Fruit fly (Drosophila melanogaster): ENCODE data around the gene djl.
A peak's percentile ranks its signal among the peaks of the same experiment; 100 is the strongest.

Gene djl

dm6 chr3R:7102853-7103833 lies 42.6 kb downstream of the djl start:
- TF ChIP-seq CG8632 (GFP tag; optimal IDR thresholded peaks at IDR 0.05) (no peak), CG9139 (GFP tag; optimal IDR thresholded peaks at IDR 0.05) (peak; percentile 24), svp (GFP tag) (peak; percentile 60), CG34406 (GFP tag; optimal IDR thresholded peaks at IDR 0.05) (no peak), CG6808 (GFP tag; optimal IDR thresholded peaks at IDR 0.05) (peak; percentile 43), vri (GFP tag; optimal IDR thresholded peaks at IDR 0.05) (peak; percentile 8), esn (GFP tag; optimal IDR thresholded peaks at IDR 0.05) (no peak), fkh (GFP tag; optimal IDR thresholded peaks at IDR 0.05) (peak; percentile 78), CG6854 (GFP tag; optimal IDR thresholded peaks at IDR 0.05) (peak; percentile 8), fd85E (GFP tag; optimal IDR thresholded peaks at IDR 0.05) (no peak), Sox102F (GFP tag; optimal IDR thresholded peaks at IDR 0.05) (peak; percentile 11), CG7368 (GFP tag; optimal IDR thresholded peaks at IDR 0.05) (no peak), CG8119 (GFP tag; IDR thresholded peaks at IDR 0.05) (peak; percentile 41; the same call in 2 of the 3 replicates), CG3919 (GFP tag; optimal IDR thresholded peaks at IDR 0.05) (peak; percentile 16), pdm3 (GFP tag; optimal IDR thresholded peaks at IDR 0.05) (no peak), spab (GFP tag; optimal IDR thresholded peaks at IDR 0.05) (no peak), eg (GFP tag; IDR thresholded peaks at IDR 0.05) (0 out of 3 replicates have a peak, but pooled peaks have one; percentile 29), CG8319 (GFP tag; optimal IDR thresholded peaks at IDR 0.05) (no peak), Blimp-1 (GFP tag; optimal IDR thresholded peaks at IDR 0.05) (no peak), Hr4 (GFP tag; optimal IDR thresholded peaks at IDR 0.05) (no peak), Gug (GFP tag; IDR thresholded peaks at IDR 0.05) (no peak), OdsH (GFP tag; optimal IDR thresholded peaks at IDR 0.05) (no peak), salr (GFP tag; optimal IDR thresholded peaks at IDR 0.05) (no peak), CG1621 (tag; optimal IDR thresholded peaks at IDR 0.05) (peak; percentile 24), CG6163 (GFP tag; IDR thresholded peaks at IDR 0.05) (peak; percentile 44; the same call in 2 of the 3 replicates), Eip93F (GFP tag; optimal IDR thresholded peaks at IDR 0.05) (peak; percentile 78), dsx (GFP tag; optimal IDR thresholded peaks at IDR 0.05; ENCODE audit: poor library complexity, severe bottlenecking) (peak; percentile 73), Eip75B (GFP tag; optimal IDR thresholded peaks at IDR 0.05) (no peak), achi (GFP tag; optimal IDR thresholded peaks at IDR 0.05) (no peak), Ets96B (tag; optimal IDR thresholded peaks at IDR 0.05) (peak; percentile 23), CG11294 (GFP tag; IDR thresholded peaks at IDR 0.05) (no peak), CG6276 (GFP tag; optimal IDR thresholded peaks at IDR 0.05) (no peak), CG6792 (GFP tag; optimal IDR thresholded peaks at IDR 0.05) (no peak), CG11902 (GFP tag; optimal IDR thresholded peaks at IDR 0.05) (no peak), net (GFP tag; optimal IDR thresholded peaks at IDR 0.05) (peak; percentile 5), CG10669 (GFP tag; optimal IDR thresholded peaks at IDR 0.05) (no peak), Sox14 (GFP tag; optimal IDR thresholded peaks at IDR 0.05) (no peak), CG31627 (GFP tag; optimal IDR thresholded peaks at IDR 0.05) (no peak), fd59A (GFP tag; optimal IDR thresholded peaks at IDR 0.05) (no peak), Hr38 (GFP tag; optimal IDR thresholded peaks at IDR 0.05) (no peak), Hr39 (GFP tag; optimal IDR thresholded peaks at IDR 0.05) (no peak), dac (GFP tag; optimal IDR thresholded peaks at IDR 0.05) (no peak), CG11762 (GFP tag; optimal IDR thresholded peaks at IDR 0.05; ENCODE audit: insufficient read depth) (no peak), Smox (GFP tag; optimal IDR thresholded peaks at IDR 0.05) (no peak), acj6 (GFP tag; optimal IDR thresholded peaks at IDR 0.05) (no peak), CG16779 (tag; optimal IDR thresholded peaks at IDR 0.05) (peak; percentile 6), Eip78C (GFP tag) (peak; percentile 75), lz (GFP tag; optimal IDR thresholded peaks at IDR 0.05) (no peak), CG4318 (GFP tag; optimal IDR thresholded peaks at IDR 0.05) (no peak), Sox15 (GFP tag; optimal IDR thresholded peaks at IDR 0.05) (no peak)
